Worm (Caenorhabditis elegans) whole organism, early embryonic: ENCODE results near the gene R07B1.13.
A peak's percentile ranks its signal among the peaks of the same experiment; 100 is the strongest.

Source experiments
- B0310.2 ChIP-seq: sonication (generic microtip); optimal IDR thresholded peaks from 2 replicates; lab custom pipeline; 2016; ENCODE audit warnings: mild to moderate bottlenecking, missing genetic modification characterization, missing compliant biosample characterization
- F13C5.2 ChIP-seq: sonication (generic microtip); optimal IDR thresholded peaks from 2 replicates; lab custom pipeline; 2017; ENCODE audit warnings: mild to moderate bottlenecking, missing genetic modification characterization, inconsistent platforms, missing compliant biosample characterization
- ama-1 ChIP-seq: fragments of 150-350 bp; optimal IDR thresholded peaks from 2 replicates; lab custom pipeline; 2014
- ceh-36 ChIP-seq: sonication (generic microtip); optimal IDR thresholded peaks from 2 replicates; lab custom pipeline; 2016; ENCODE audit warnings: missing genetic modification characterization, inconsistent platforms, missing compliant biosample characterization
- flt-1 ChIP-seq: fragments of 200-800 bp; sonication (Bioruptor generic); IDR thresholded peaks from 2 replicates; pipeline ENCODE4 v1.3.6; 2022; ENCODE audit warnings: missing genetic modification characterization, missing compliant biosample characterization
- hnd-1 ChIP-seq: sonication (generic microtip); optimal IDR thresholded peaks from 2 replicates; lab custom pipeline; 2016; ENCODE audit warnings: missing genetic modification characterization, missing compliant biosample characterization
- pes-1 ChIP-seq: fragments of 200-800 bp; sonication (Bioruptor generic); IDR thresholded peaks from 2 replicates; pipeline ENCODE4 v1.3.6; 2022; ENCODE audit warnings: missing genetic modification reagents, missing genetic modification characterization, missing compliant biosample characterization
- scrt-1 ChIP-seq: fragments of 200-800 bp; sonication (Bioruptor generic); IDR thresholded peaks from 2 replicates; pipeline ENCODE4 v1.3.6; 2022; ENCODE audit warnings: missing genetic modification characterization, missing compliant biosample characterization
- sea-1 ChIP-seq: fragments of 200-800 bp; sonication (Bioruptor generic); conservative IDR thresholded peaks from 2 replicates; pipeline ENCODE4 v1.3.6; 2022; ENCODE audit warnings: missing genetic modification characterization, missing compliant biosample characterization
- tbx-11 ChIP-seq: fragments of 200-800 bp; sonication (Bioruptor generic); IDR thresholded peaks from 2 replicates; pipeline ENCODE4 v1.3.6; 2022; ENCODE audit warnings: missing genetic modification characterization, missing compliant biosample characterization
- tbx-37 ChIP-seq: fragments of 200-800 bp; sonication (Bioruptor generic); conservative IDR thresholded peaks from 2 replicates; pipeline ENCODE4 v1.3.6; 2022; ENCODE audit warnings: missing genetic modification reagents, missing genetic modification characterization, missing compliant biosample characterization
- tra-4 ChIP-seq: sonication (generic microtip); optimal IDR thresholded peaks from 2 replicates; lab custom pipeline; 2017; ENCODE audit warnings: missing genetic modification characterization, missing compliant biosample characterization

The R07B1.13 gene

ce11 chrX:9917362-9917761 lies 47.7 kb downstream of the R07B1.13 start, which contains the start of gene F21G4.6:
F21G4.6 (minus strand) TSS chrX:9917448.
- TF ChIP-seq tbx-37 (GFP tag; lab: Robert Waterston, UW): 0 out of 2 replicates have a peak, but pooled peaks have one; percentile 33
- no peak for TF ChIP-seq ama-1 (lab: Kevin White, UChicago)

ce11 chrX:9918997-9919396 lies 49.4 kb downstream of the R07B1.13 start, which contains the start of gene folr-1:
folr-1 (plus strand) TSS chrX:9919297.
- TF ChIP-seq B0310.2 (tag; lab: Kevin White, UChicago): no peak
- no peak for TF ChIP-seq tbx-11 (GFP tag; lab: Robert Waterston, UW)
- TF ChIP-seq hnd-1 (tag; lab: Kevin White, UChicago): no peak
- no peak for TF ChIP-seq tbx-37 (GFP tag; lab: Robert Waterston, UW)
- TF ChIP-seq tra-4: no peak
- TF ChIP-seq F13C5.2 (tag; lab: Kevin White, UChicago): no peak
- no peak for TF ChIP-seq flt-1
- no peak for TF ChIP-seq sea-1
- TF ChIP-seq pes-1 (GFP tag; lab: Robert Waterston, UW): no peak
- TF ChIP-seq scrt-1 (GFP tag; lab: Robert Waterston, UW): no peak
- no peak for TF ChIP-seq ceh-36 (tag; lab: Kevin White, UChicago)
